Worm (Caenorhabditis elegans) whole organism, mixed stage, embryonic: ENCODE results near the gene F54B3.1.

ENCODE experiments used
- elt-3 ChIP-seq: fragments of 150-350 bp; optimal IDR thresholded peaks from 2 replicates; lab custom pipeline; 2014; ENCODE audit warnings: missing biosample characterization, missing genetic modification characterization
- ham-2 ChIP-seq: fragments of 200-800 bp; sonication (Bioruptor generic); optimal IDR thresholded peaks from 2 replicates; lab custom pipeline; 2018; ENCODE audit warnings: mild to moderate bottlenecking, missing genetic modification characterization, missing compliant biosample characterization
- nhr-12 ChIP-seq: fragments of 150-350 bp; optimal IDR thresholded peaks from 2 replicates; lab custom pipeline; 2014; ENCODE audit warnings: missing biosample characterization, missing genetic modification characterization
- nhr-2 ChIP-seq: fragments of 150-350 bp; optimal IDR thresholded peaks from 2 replicates; lab custom pipeline; 2014; ENCODE audit warnings: missing biosample characterization, missing genetic modification characterization
- unc-62 ChIP-seq: fragments of 150-350 bp; optimal IDR thresholded peaks from 2 replicates; lab custom pipeline; 2014; ENCODE audit warnings: missing biosample characterization, missing genetic modification reagents, missing genetic modification characterization
- ztf-11 ChIP-seq: fragments of 150-350 bp; optimal IDR thresholded peaks from 2 replicates; lab custom pipeline; 2014; ENCODE audit warnings: missing biosample characterization, missing genetic modification characterization

- no peak for TF ChIP-seq nhr-12 (tag; lab: Kevin White, UChicago)
- no peak for TF ChIP-seq ztf-11 (tag; lab: Kevin White, UChicago)
- TF ChIP-seq unc-62: no peak
- TF ChIP-seq nhr-2 (tag; lab: Kevin White, UChicago): no peak
- TF ChIP-seq elt-3 (tag; lab: Kevin White, UChicago): no peak
- no peak for TF ChIP-seq ham-2
These were observed 46.5 kb upstream of the F54B3.1 start for ce11 chrII:10204428-10205049.
